Worm (Caenorhabditis elegans) whole organism, L4 larva: ENCODE results near the gene bath-27.

ENCODE experiments used
- Y105C5A.15 ChIP-seq: fragments of 200-800 bp; sonication (Bioruptor generic); IDR thresholded peaks from 2 replicates; pipeline ENCODE4 v1.3.6; 2022; ENCODE audit warnings: missing genetic modification characterization, missing compliant biosample characterization
- Y48G9A.11 ChIP-seq: fragments of 200-800 bp; sonication (Bioruptor generic); IDR thresholded peaks from 2 replicates; pipeline ENCODE4 v1.3.6; 2022; ENCODE audit warnings: missing genetic modification reagents, missing genetic modification characterization, missing compliant biosample characterization
- ZK546.5 ChIP-seq, 2 experiments: sonication (generic microtip); optimal IDR thresholded peaks; 2 replicates each; lab custom pipeline; 2017; ENCODE audit warnings: missing biosample characterization in 2 of 2, missing genetic modification characterization in 2 of 2
- aha-1 ChIP-seq: fragments of 150-350 bp; peaks from one replicate; lab custom pipeline; 2014; ENCODE audit warnings: missing biosample characterization, missing genetic modification characterization
- arid-1 ChIP-seq: fragments of 200-800 bp; sonication (Bioruptor generic); conservative IDR thresholded peaks from 2 replicates; pipeline ENCODE4 v1.3.6; 2022; ENCODE audit warnings: missing genetic modification reagents, missing genetic modification characterization, missing compliant biosample characterization
- attf-4 ChIP-seq: sonication (generic microtip); optimal IDR thresholded peaks from 3 replicates; lab custom pipeline; 2017; ENCODE audit warnings: missing biosample characterization, missing genetic modification characterization
- ceh-20 ChIP-seq: fragments of 200-800 bp; sonication (Bioruptor generic); IDR thresholded peaks from 2 replicates; pipeline ENCODE4 v1.3.6; 2022; ENCODE audit warnings: missing genetic modification reagents, missing genetic modification characterization, missing compliant biosample characterization
- ceh-82 ChIP-seq: sonication (generic microtip); optimal IDR thresholded peaks from 2 replicates; lab custom pipeline; 2017; ENCODE audit warnings: missing biosample characterization, missing genetic modification characterization
- ces-1 ChIP-seq: fragments of 150-350 bp; sonication (generic microtip); optimal IDR thresholded peaks from 4 replicates; lab custom pipeline; 2014; ENCODE audit warnings: missing biosample characterization, missing genetic modification reagents, missing genetic modification characterization
- cey-2 ChIP-seq: sonication (generic microtip); optimal IDR thresholded peaks from 3 replicates; lab custom pipeline; 2017; ENCODE audit warnings: missing genetic modification characterization, mild to moderate bottlenecking, missing compliant biosample characterization, antibody characterized with exemption, borderline replicate concordance; ENCODE audit not compliant: insufficient read depth
- daf-19 ChIP-seq: fragments of 200-800 bp; sonication (Bioruptor generic); conservative IDR thresholded peaks from 2 replicates; pipeline ENCODE4 v1.3.6; 2022; ENCODE audit warnings: missing genetic modification characterization, missing compliant biosample characterization
- daf-8 ChIP-seq: fragments of 200-800 bp; sonication (Bioruptor generic); IDR thresholded peaks from 2 replicates; pipeline ENCODE4 v1.3.6; 2022; ENCODE audit warnings: missing genetic modification characterization, missing compliant biosample characterization
- dmd-6 ChIP-seq: fragments of 200-800 bp; sonication (Bioruptor generic); IDR thresholded peaks from 2 replicates; pipeline ENCODE4 v1.3.6; 2022; ENCODE audit warnings: missing genetic modification reagents, missing genetic modification characterization, missing compliant biosample characterization
- egl-27 ChIP-seq: sonication (generic microtip); optimal IDR thresholded peaks from 3 replicates; lab custom pipeline; 2017; ENCODE audit warnings: missing biosample characterization, missing genetic modification reagents, missing genetic modification characterization
- lin-15B ChIP-seq: fragments of 150-350 bp; sonication (generic microtip); optimal IDR thresholded peaks from 3 replicates; lab custom pipeline; 2014; ENCODE audit warnings: missing biosample characterization, missing genetic modification characterization
- lin-39 ChIP-seq: fragments of 150-350 bp; optimal IDR thresholded peaks from 2 replicates; lab custom pipeline; 2014; ENCODE audit warnings: missing biosample characterization, missing genetic modification reagents, missing genetic modification characterization
- lir-3 ChIP-seq: sonication (generic microtip); optimal IDR thresholded peaks from 2 replicates; lab custom pipeline; 2016; ENCODE audit warnings: mild to moderate bottlenecking, missing genetic modification characterization, missing compliant biosample characterization
- madf-5 ChIP-seq, 2 experiments: fragments of 200-800 bp; sonication (Bioruptor generic); IDR thresholded peaks; 2 replicates each; pipeline ENCODE4 v1.3.6; 2022; ENCODE audit warnings: missing compliant biosample characterization in 2 of 2, missing genetic modification characterization in 2 of 2
- madf-9 ChIP-seq: fragments of 200-800 bp; sonication (Bioruptor generic); conservative IDR thresholded peaks from 2 replicates; pipeline ENCODE4 v1.3.6; 2022; ENCODE audit warnings: missing genetic modification reagents, missing genetic modification characterization, missing compliant biosample characterization
- mep-1 ChIP-seq: fragments of 150-350 bp; sonication (generic microtip); optimal IDR thresholded peaks from 3 replicates; lab custom pipeline; 2014; ENCODE audit warnings: missing biosample characterization, missing genetic modification characterization
- mes-2 ChIP-seq: sonication (generic microtip); optimal IDR thresholded peaks from 2 replicates; lab custom pipeline; 2016; ENCODE audit warnings: missing genotype, mild to moderate bottlenecking, missing genetic modification characterization, missing compliant biosample characterization; ENCODE audit not compliant: poor library complexity, severe bottlenecking
- mxl-2 ChIP-seq: fragments of 200-800 bp; sonication (Bioruptor generic); conservative IDR thresholded peaks from 2 replicates; pipeline ENCODE4 v1.3.6; 2022; ENCODE audit warnings: missing genetic modification reagents, missing genetic modification characterization, missing compliant biosample characterization
- nhr-10 ChIP-seq: fragments of 150-350 bp; optimal IDR thresholded peaks from 2 replicates; lab custom pipeline; 2014; ENCODE audit warnings: missing biosample characterization, missing genetic modification characterization
- nhr-11 ChIP-seq: fragments of 150-350 bp; optimal IDR thresholded peaks from 2 replicates; lab custom pipeline; 2014; ENCODE audit warnings: missing biosample characterization, missing genetic modification characterization
- nhr-42 ChIP-seq: fragments of 200-800 bp; sonication (Bioruptor generic); IDR thresholded peaks from 2 replicates; pipeline ENCODE4 v1.3.6; 2022; ENCODE audit warnings: missing genetic modification characterization, missing compliant biosample characterization
- php-3 ChIP-seq: fragments of 200-800 bp; sonication (Bioruptor generic); IDR thresholded peaks from 2 replicates; pipeline ENCODE4 v1.3.6; 2022; ENCODE audit warnings: missing genetic modification reagents, missing genetic modification characterization, missing compliant biosample characterization
- pqm-1 ChIP-seq: sonication (generic microtip); optimal IDR thresholded peaks from 2 replicates; lab custom pipeline; 2017; ENCODE audit warnings: missing biosample characterization, missing genetic modification characterization
- saeg-2 ChIP-seq: fragments of 200-800 bp; sonication (Bioruptor generic); IDR thresholded peaks from 2 replicates; pipeline ENCODE4 v1.3.6; 2022; ENCODE audit warnings: missing genetic modification reagents, missing genetic modification characterization, missing compliant biosample characterization
- snpc-4 ChIP-seq: fragments of 150-350 bp; optimal IDR thresholded peaks from 2 replicates; lab custom pipeline; 2014; ENCODE audit warnings: missing biosample characterization, missing genetic modification characterization
- spr-1 ChIP-seq: sonication (generic microtip); optimal IDR thresholded peaks from 2 replicates; lab custom pipeline; 2016; ENCODE audit warnings: mild to moderate bottlenecking, missing genetic modification characterization, missing compliant biosample characterization
- unc-130 ChIP-seq: sonication (generic microtip); optimal IDR thresholded peaks from 2 replicates; lab custom pipeline; 2016; ENCODE audit warnings: missing genetic modification reagents, missing genetic modification characterization, missing compliant biosample characterization
- unc-39 ChIP-seq: sonication (generic microtip); optimal IDR thresholded peaks from 2 replicates; lab custom pipeline; 2017; ENCODE audit warnings: missing biosample characterization, missing genetic modification characterization
- unc-62 ChIP-seq, 3 experiments: fragments of 150-350 bp in 1 of 3; sonication (generic microtip); optimal IDR thresholded peaks in 2 of 3; peaks in 1 of 3; 1 replicate in 1 of 3; 2 replicates in 2 of 3; lab custom pipeline; 2014 to 2017; ENCODE audit warnings: missing biosample characterization in 3 of 3, missing genetic modification characterization in 3 of 3, missing genetic modification reagents in 3 of 3, missing genotype in 1 of 3
- vab-7 ChIP-seq: fragments of 200-800 bp; sonication (Bioruptor generic); IDR thresholded peaks from 2 replicates; pipeline ENCODE4 v1.3.6; 2022; ENCODE audit warnings: missing genetic modification reagents, missing genetic modification characterization, missing compliant biosample characterization
- zfp-2 ChIP-seq: sonication (generic microtip); optimal IDR thresholded peaks from 2 replicates; lab custom pipeline; 2016; ENCODE audit warnings: mild to moderate bottlenecking, missing genetic modification characterization, missing compliant biosample characterization
- zip-11 ChIP-seq: fragments of 200-800 bp; sonication (Bioruptor generic); IDR thresholded peaks from 2 replicates; pipeline ENCODE4 v1.3.6; 2022; ENCODE audit warnings: missing genetic modification characterization, missing compliant biosample characterization
- zip-2 ChIP-seq: fragments of 150-350 bp; optimal IDR thresholded peaks from 2 replicates; lab custom pipeline; 2014; ENCODE audit warnings: missing biosample characterization, missing genetic modification characterization
- ztf-7 ChIP-seq: fragments of 150-350 bp; optimal IDR thresholded peaks from 2 replicates; lab custom pipeline; 2014; ENCODE audit warnings: missing biosample characterization, missing genetic modification characterization

bath-27 gene

DNA sequence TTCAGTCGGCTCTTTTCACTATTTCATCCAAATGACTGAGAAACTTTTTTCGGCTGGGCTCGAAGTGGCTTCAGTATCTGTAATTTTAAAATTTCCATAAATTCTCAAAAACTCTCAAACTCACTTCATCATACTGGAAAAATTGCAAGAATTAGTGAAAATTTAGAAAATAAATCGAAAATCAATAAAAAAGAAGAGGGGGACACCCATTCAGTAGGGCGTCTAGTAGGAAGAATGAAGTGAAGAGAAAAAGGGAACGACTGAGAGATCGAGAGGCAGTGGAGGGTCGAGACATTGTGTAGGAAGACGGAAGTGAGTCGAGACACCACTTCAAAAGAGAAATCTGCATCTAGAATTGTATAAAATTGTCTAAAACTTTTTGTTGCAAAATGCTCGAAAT, 14.9 kb downstream of the bath-27 start:
- TF ChIP-seq vab-7 (GFP tag; lab: Robert Waterston, UW) = no peak
- TF ChIP-seq snpc-4 (tag; lab: Kevin White, UChicago) = no peak
- no peak for TF ChIP-seq zip-11 (GFP tag; lab: Robert Waterston, UW)
- no peak for TF ChIP-seq lin-39 (tag; lab: Kevin White, UChicago)
- no peak for TF ChIP-seq pqm-1 (tag; lab: Kevin White, UChicago)
- no peak for TF ChIP-seq egl-27
- no peak for TF ChIP-seq Y48G9A.11 (GFP tag; lab: Robert Waterston, UW)
- TF ChIP-seq dmd-6 = no peak
- TF ChIP-seq nhr-42 (GFP tag; lab: Robert Waterston, UW) = no peak
- no peak for TF ChIP-seq madf-9
- no peak for TF ChIP-seq unc-130 (GFP tag; lab: Kevin White, UChicago)
- TF ChIP-seq attf-4 (tag; lab: Kevin White, UChicago) = no peak
- no peak for TF ChIP-seq unc-39
- no peak for TF ChIP-seq ceh-20 (GFP tag; lab: Robert Waterston, UW)
- TF ChIP-seq, all 104 proteins: peak for 0

DNA sequence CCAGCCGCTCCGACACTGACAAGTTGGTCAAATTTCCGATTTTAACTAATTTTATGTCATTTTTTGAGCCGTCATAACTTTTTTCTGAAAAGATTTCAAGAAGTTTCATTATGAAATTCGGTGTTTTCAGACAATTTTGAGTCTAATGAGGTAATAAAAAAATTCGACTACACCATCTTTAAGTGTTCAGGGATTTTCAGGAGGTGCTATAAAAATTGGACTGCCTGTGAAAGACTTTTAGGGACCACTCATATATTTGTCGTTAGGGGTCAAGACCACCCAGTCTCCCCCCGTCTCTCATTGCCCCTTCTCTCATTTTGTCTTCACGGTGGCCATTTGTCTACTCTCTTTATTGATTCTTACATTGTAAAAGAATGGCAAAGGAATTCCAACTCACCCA, 15.8 kb downstream of the bath-27 start, which contains the start of gene bath-10:
Gene bath-10, plus strand, starts transcription at position 301 of the 400 bp plus-strand sequence.
- TF ChIP-seq zip-11 (GFP tag; lab: Robert Waterston, UW) = no peak
- no peak for TF ChIP-seq mep-1 (tag; lab: Kevin White, UChicago)
- TF ChIP-seq madf-9 = no peak
- TF ChIP-seq lin-15B = no peak
- TF ChIP-seq madf-5 (GFP tag; IDR thresholded peaks at IDR 0.05; lab: Robert Waterston, UW) = no peak
- no peak for TF ChIP-seq spr-1 (tag; lab: Kevin White, UChicago)
- no peak for TF ChIP-seq nhr-10 (tag; lab: Kevin White, UChicago)
- no peak for TF ChIP-seq mxl-2
- no peak for TF ChIP-seq Y105C5A.15 (GFP tag; lab: Robert Waterston, UW)
- TF ChIP-seq mes-2 (tag; lab: Kevin White, UChicago) = no peak
- TF ChIP-seq saeg-2 (GFP tag; lab: Robert Waterston, UW) = no peak
- TF ChIP-seq unc-39 = no peak
- TF ChIP-seq zfp-2 (tag; lab: Kevin White, UChicago) = no peak
- TF ChIP-seq ceh-82 (tag; lab: Kevin White, UChicago) = no peak
- TF ChIP-seq ZK546.5 (tag; optimal IDR thresholded peaks at IDR 0.05; lab: Kevin White, UChicago) = no peak
- TF ChIP-seq zip-2 (tag; lab: Kevin White, UChicago) = no peak
- no peak for TF ChIP-seq cey-2 (tag; lab: Kevin White, UChicago)
- TF ChIP-seq ztf-7 = no peak
- TF ChIP-seq nhr-11 (tag; lab: Kevin White, UChicago) = no peak

DNA sequence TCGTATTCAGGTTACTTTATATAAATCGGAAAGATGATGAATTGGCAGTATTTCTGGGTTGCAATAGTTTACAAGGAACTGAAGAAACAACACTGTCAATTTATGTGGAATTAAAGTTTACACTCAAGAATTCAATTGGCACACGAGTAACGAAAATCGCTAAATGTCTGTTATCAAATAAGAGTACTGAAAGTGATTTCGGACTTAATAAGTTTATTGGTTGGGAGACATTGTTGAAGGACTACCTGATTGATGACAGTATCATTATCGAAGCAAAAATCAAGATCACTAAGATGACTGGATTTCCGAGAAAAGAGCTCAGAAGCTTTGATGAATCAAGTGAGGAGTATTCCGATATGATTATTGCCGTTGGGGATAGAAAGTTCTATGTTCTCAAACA, 16.4 kb downstream of the bath-27 start:
- no peak for TF ChIP-seq lir-3 (tag; lab: Kevin White, UChicago)
- no peak for TF ChIP-seq daf-19 (GFP tag; lab: Robert Waterston, UW)
- peak in 1 of 2 experiments; percentile 92 for TF ChIP-seq unc-62 (GFP tag; optimal IDR thresholded peaks at IDR 0.05 in 1 of 2; lab: Kevin White, UChicago)
- TF ChIP-seq unc-62 (tag; optimal IDR thresholded peaks at IDR 0.05; lab: Kevin White, UChicago) = no peak
- TF ChIP-seq mxl-2 = no peak
- TF ChIP-seq lin-39 (tag; lab: Kevin White, UChicago) = no peak

DNA sequence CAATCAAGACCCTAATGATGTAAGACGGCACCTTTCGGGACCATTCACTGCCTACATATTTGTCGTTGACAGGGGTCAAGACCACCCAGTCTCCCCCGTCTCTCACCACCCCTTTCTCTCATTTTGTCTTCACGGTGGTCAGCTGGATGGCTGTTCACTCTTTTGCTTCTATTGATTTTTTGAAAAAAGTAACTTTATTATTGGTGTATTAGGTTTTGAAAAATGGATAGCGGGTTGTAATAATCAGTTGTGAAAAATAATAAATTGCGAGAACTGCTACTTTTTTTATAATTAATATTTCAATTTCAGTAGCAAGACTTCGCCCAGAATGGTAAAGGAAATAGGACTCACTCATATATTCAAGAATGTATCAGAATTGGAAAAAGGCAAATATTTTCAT, 17.9 kb downstream of the bath-27 start, which contains the start of gene bath-9:
Gene bath-9, plus strand, starts transcription at position 301 of the 400 bp plus-strand sequence.
- TF ChIP-seq ces-1 (GFP tag; lab: Kevin White, UChicago) (no peak), nhr-11 (tag; lab: Kevin White, UChicago) (no peak), arid-1 (no peak), madf-5 (GFP tag; IDR thresholded peaks at IDR 0.05; lab: Robert Waterston, UW) (no peak), madf-9 (no peak), unc-39 (no peak), daf-8 (no peak), lin-15B (no peak), snpc-4 (tag; lab: Kevin White, UChicago) (no peak), pqm-1 (tag; lab: Kevin White, UChicago) (no peak), aha-1 (no peak), php-3 (no peak)
